Worm (Caenorhabditis elegans): Measurements from ENCODE around the gene efn-2.

- TF ChIP-seq mdl-1 (tag; optimal IDR thresholded peaks at IDR 0.05): no peak
- TF ChIP-seq unc-62 (GFP tag; optimal IDR thresholded peaks at IDR 0.05): no peak
- TF ChIP-seq snpc-4 (tag; optimal IDR thresholded peaks at IDR 0.05): no peak
- TF ChIP-seq mab-5 (tag; optimal IDR thresholded peaks at IDR 0.05): no peak
These were observed 32.1 kb downstream of the efn-2 start, which contains the start of gene R09H10.6 for ce11 chrIV:10608275-10608674.
